Worm (Caenorhabditis elegans) whole organism, midembryonic: ENCODE data around the gene cutl-4.

Experiments used
- T22C8.4 ChIP-seq: fragments of 200-800 bp; sonication (Bioruptor generic); IDR thresholded peaks from 2 replicates; pipeline ENCODE4 v1.3.6; 2022; ENCODE audit warnings: missing genetic modification characterization, missing compliant biosample characterization
- cog-1 ChIP-seq: sonication (generic microtip); optimal IDR thresholded peaks from 2 replicates; lab custom pipeline; 2016; ENCODE audit warnings: missing genetic modification characterization, missing compliant biosample characterization
- flt-1 ChIP-seq: fragments of 200-800 bp; sonication (Bioruptor generic); IDR thresholded peaks from 2 replicates; pipeline ENCODE4 v1.3.6; 2022; ENCODE audit warnings: missing genetic modification characterization, missing compliant biosample characterization
- klf-2 ChIP-seq: fragments of 200-800 bp; sonication (Bioruptor generic); conservative IDR thresholded peaks from 2 replicates; pipeline ENCODE4 v1.3.6; 2022; ENCODE audit warnings: missing genetic modification reagents, missing genetic modification characterization, missing compliant biosample characterization
- med-1 ChIP-seq: sonication (generic microtip); optimal IDR thresholded peaks from 2 replicates; lab custom pipeline; 2017; ENCODE audit warnings: missing genetic modification characterization, mild to moderate bottlenecking, missing compliant biosample characterization, antibody characterized with exemption, missing genetic modification reagents; ENCODE audit not compliant: insufficient read depth
- ref-1 ChIP-seq: fragments of 200-800 bp; sonication (Bioruptor generic); conservative IDR thresholded peaks from 2 replicates; pipeline ENCODE4 v1.3.6; 2022; ENCODE audit warnings: missing genetic modification reagents, missing genetic modification characterization, missing compliant biosample characterization
- tab-1 ChIP-seq: fragments of 200-800 bp; sonication (Bioruptor generic); IDR thresholded peaks from 2 replicates; pipeline ENCODE4 v1.3.6; 2022; ENCODE audit warnings: missing genetic modification characterization, missing compliant biosample characterization
- ztf-23 ChIP-seq: fragments of 200-800 bp; sonication (Bioruptor generic); IDR thresholded peaks from 2 replicates; pipeline ENCODE4 v1.3.6; 2022; ENCODE audit warnings: missing genetic modification reagents, missing genetic modification characterization, missing compliant biosample characterization
- ztf-29 ChIP-seq: fragments of 200-800 bp; sonication (Bioruptor generic); IDR thresholded peaks from 2 replicates; pipeline ENCODE4 v1.3.6; 2022; ENCODE audit warnings: missing genetic modification reagents, missing genetic modification characterization, missing compliant biosample characterization

Gene cutl-4

DNA sequence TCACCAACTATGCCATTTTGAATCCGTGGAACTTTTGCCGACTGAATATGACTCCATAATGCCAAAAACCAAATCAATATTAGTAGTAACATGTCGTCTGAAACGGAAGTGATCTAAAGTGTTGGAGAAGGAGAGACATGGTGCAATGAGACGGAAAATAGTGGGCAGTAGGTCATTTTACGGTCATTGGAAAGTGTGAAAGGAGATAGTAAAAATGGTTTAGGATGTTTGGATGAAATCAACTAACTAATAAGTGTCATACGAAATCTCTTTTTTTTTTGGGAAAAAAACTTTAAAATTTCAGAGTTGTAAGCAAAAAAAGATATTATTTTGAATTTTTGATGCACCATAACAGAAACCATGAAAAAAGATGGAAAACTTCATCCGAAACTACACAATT lies at the start of gene cutl-4:
TSS of gene cutl-4 (minus strand) at position 101 of the 400 bp plus-strand sequence.
- TF ChIP-seq ztf-23 (GFP tag; lab: Robert Waterston, UW) (no peak), med-1 (no peak), cog-1 (tag; lab: Kevin White, UChicago) (no peak), ref-1 (GFP tag; lab: Robert Waterston, UW) (no peak), ztf-29 (GFP tag; lab: Robert Waterston, UW) (no peak), tab-1 (GFP tag; lab: Robert Waterston, UW) (no peak), klf-2 (GFP tag; lab: Robert Waterston, UW) (no peak), flt-1 (GFP tag; lab: Robert Waterston, UW) (no peak), T22C8.4 (no peak)

DNA sequence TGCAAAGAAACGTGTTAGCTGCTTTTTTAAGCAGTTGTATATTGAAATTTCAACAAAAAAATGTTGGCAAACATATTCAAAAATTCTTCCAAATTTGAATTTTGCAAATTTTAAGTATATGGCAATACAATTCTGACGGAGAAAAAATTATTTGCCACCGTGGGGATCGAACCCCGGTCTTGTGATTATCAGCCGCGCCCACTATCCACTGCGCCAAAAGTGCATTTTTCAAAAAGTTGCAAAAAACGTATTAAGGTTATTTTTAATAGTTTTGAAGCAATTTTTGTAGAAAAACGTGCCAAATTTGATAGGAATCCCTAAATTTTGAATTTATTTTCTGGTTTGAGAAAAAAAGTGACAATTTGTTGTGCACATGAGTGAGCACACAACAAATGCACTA lies 44.7 kb upstream of the cutl-4 start:
- no peak for TF ChIP-seq cog-1 (tag; lab: Kevin White, UChicago)
- no peak for TF ChIP-seq ref-1 (GFP tag; lab: Robert Waterston, UW)
- TF ChIP-seq tab-1 (GFP tag; lab: Robert Waterston, UW) = no peak
- TF ChIP-seq ztf-29 (GFP tag; lab: Robert Waterston, UW) = no peak
- TF ChIP-seq klf-2 (GFP tag; lab: Robert Waterston, UW) = no peak

DNA sequence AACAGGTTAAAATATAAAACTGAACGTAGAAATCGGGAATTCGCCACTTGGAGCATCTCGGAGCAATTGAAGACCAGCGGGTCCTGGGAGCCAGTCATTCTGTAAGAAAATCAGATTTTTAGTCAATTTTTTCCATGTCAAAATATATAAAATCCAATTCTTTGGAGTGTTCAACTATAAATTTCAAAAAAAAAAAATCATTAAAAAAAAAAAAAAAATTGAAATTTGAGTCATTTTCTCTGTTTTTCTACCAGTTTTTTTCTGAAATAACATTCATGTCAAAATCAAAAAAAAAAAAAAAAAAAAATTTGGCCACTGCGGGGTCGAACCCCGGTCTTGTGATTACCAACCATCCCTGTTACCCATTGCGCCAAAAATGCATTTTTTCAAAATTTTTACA lies 43.8 kb upstream of the cutl-4 start, which contains the start of gene srab-12:
TSS of gene srab-12 (minus strand) at position 101 of the 400 bp plus-strand sequence.
- TF ChIP-seq med-1 = no peak
- no peak for TF ChIP-seq klf-2 (GFP tag; lab: Robert Waterston, UW)
- TF ChIP-seq tab-1 (GFP tag; lab: Robert Waterston, UW) = no peak
- no peak for TF ChIP-seq flt-1 (GFP tag; lab: Robert Waterston, UW)

DNA sequence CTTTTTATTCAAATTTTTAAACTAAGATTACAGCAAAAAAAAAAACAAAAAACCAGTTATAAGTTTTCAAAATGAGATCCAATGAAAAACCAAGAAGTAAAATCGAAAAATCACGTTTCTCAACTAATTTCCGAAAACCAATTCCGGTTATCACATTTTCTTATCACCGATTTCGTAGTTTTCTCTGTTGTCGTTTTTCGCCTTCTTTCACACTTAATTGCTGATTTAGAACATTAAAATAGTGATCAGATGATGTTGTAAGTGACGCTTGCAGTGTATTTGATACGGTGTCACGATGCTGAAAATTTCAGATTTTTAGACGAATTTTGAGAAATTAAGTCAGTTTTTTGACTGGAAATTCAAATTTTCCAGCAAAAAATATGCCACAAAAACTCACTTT lies 40.6 kb upstream of the cutl-4 start:
- TF ChIP-seq med-1 = no peak
- TF ChIP-seq ref-1 (GFP tag; lab: Robert Waterston, UW) = no peak
- TF ChIP-seq ztf-23 (GFP tag; lab: Robert Waterston, UW) = no peak
- no peak for TF ChIP-seq cog-1 (tag; lab: Kevin White, UChicago)
- no peak for TF ChIP-seq tab-1 (GFP tag; lab: Robert Waterston, UW)
- no peak for TF ChIP-seq T22C8.4
- TF ChIP-seq ztf-29 (GFP tag; lab: Robert Waterston, UW) = no peak
- TF ChIP-seq klf-2 (GFP tag; lab: Robert Waterston, UW) = no peak
- no peak for TF ChIP-seq flt-1 (GFP tag; lab: Robert Waterston, UW)

ce11 chrV:17777624-17778023 lies 37.9 kb upstream of the cutl-4 start, which contains the start of gene C47A10.12:
C47A10.12 (plus strand) TSS chrV:17777924.
- TF ChIP-seq tab-1 (GFP tag; lab: Robert Waterston, UW) (no peak), flt-1 (GFP tag; lab: Robert Waterston, UW) (no peak)

- no peak for TF ChIP-seq ref-1 (GFP tag; lab: Robert Waterston, UW)
- TF ChIP-seq tab-1 (GFP tag; lab: Robert Waterston, UW) = no peak
- TF ChIP-seq med-1 = no peak
- TF ChIP-seq ztf-29 (GFP tag; lab: Robert Waterston, UW) = no peak
- no peak for TF ChIP-seq ztf-23 (GFP tag; lab: Robert Waterston, UW)
- no peak for TF ChIP-seq T22C8.4
- TF ChIP-seq cog-1 (tag; lab: Kevin White, UChicago) = no peak
- no peak for TF ChIP-seq flt-1 (GFP tag; lab: Robert Waterston, UW)
- TF ChIP-seq klf-2 (GFP tag; lab: Robert Waterston, UW) = no peak
Measured at ce11 chrV:17777127-17777526, 37.4 kb upstream of the cutl-4 start, which contains the start of gene ddo-1. ddo-1 (minus strand) TSS chrV:17777227.

DNA sequence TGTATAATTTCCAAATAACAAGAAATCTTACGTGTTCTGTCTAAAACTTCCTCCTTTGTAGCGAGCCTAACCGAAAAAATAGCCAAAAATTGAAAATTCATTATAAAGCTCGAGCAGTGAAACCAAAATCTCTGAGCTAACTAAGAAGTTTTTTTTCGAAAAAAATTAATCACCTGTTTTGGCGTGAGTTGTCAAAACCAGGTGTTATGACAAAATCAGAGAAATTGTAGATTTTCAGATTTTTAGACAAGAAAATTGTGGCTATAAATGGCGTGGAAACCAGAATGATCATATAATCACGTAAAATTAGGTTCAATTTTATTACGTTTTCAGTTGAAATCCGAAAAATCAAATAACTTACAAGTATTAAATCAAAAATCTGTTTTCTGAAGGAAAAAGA lies 33.4 kb upstream of the cutl-4 start, which contains the start of gene sre-21:
TSS of gene sre-21 (minus strand) at position 101 of the 400 bp plus-strand sequence.
- TF ChIP-seq tab-1 (GFP tag; lab: Robert Waterston, UW) = no peak
- no peak for TF ChIP-seq ztf-23 (GFP tag; lab: Robert Waterston, UW)
- TF ChIP-seq med-1 = no peak
- TF ChIP-seq cog-1 (tag; lab: Kevin White, UChicago) = no peak
- no peak for TF ChIP-seq T22C8.4
- no peak for TF ChIP-seq klf-2 (GFP tag; lab: Robert Waterston, UW)
- no peak for TF ChIP-seq ztf-29 (GFP tag; lab: Robert Waterston, UW)
- no peak for TF ChIP-seq flt-1 (GFP tag; lab: Robert Waterston, UW)
- no peak for TF ChIP-seq ref-1 (GFP tag; lab: Robert Waterston, UW)

DNA sequence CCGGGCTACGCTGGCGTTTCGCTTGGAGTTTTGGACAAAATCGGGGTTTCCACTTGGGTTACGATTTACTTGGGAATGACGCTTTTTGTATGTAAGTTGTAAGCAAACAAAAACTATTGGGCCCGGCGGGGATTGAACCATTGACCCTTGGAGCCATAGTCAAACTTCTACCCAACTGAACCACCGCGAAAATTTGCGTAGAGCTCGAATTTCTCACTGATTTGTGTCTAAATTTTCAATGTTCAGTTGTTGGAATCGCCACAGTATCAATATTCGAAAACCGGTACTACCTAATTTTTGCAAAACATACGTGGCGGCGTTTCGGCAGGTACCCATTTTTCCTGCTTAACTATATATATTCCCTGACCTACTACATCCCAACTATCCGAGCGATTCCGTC lies 28.1 kb upstream of the cutl-4 start:
- TF ChIP-seq T22C8.4 (no peak), ztf-29 (GFP tag; lab: Robert Waterston, UW) (no peak), med-1 (no peak), ztf-23 (GFP tag; lab: Robert Waterston, UW) (no peak), cog-1 (tag; lab: Kevin White, UChicago) (no peak), tab-1 (GFP tag; lab: Robert Waterston, UW) (no peak), flt-1 (GFP tag; lab: Robert Waterston, UW) (no peak), klf-2 (GFP tag; lab: Robert Waterston, UW) (no peak), ref-1 (GFP tag; lab: Robert Waterston, UW) (no peak)

DNA sequence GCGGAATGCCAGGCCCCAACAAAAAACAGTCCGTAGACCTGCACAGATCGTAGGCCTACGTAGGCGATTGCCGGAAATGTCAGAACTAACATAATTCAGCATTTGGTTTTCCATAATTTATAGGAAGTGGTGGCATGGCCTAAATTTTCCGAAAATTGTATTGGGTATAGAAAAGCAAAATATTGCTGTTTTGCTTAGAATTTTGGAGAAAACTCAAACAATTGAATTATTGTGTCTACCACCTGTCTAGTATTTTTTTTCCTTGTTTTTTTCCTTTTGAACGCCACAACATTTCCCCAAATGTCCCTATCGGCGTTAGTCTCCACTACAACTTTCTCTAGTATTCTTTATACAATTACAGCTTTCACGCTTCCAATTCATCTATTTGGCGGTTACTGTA lies 27.5 kb upstream of the cutl-4 start, which contains the start of gene srh-284:
TSS of gene srh-284 (plus strand) at position 301 of the 400 bp plus-strand sequence.
- TF ChIP-seq tab-1 (GFP tag; lab: Robert Waterston, UW) (no peak), cog-1 (tag; lab: Kevin White, UChicago) (no peak), ztf-23 (GFP tag; lab: Robert Waterston, UW) (no peak), flt-1 (GFP tag; lab: Robert Waterston, UW) (no peak), ref-1 (GFP tag; lab: Robert Waterston, UW) (no peak), med-1 (no peak), ztf-29 (GFP tag; lab: Robert Waterston, UW) (no peak)

DNA sequence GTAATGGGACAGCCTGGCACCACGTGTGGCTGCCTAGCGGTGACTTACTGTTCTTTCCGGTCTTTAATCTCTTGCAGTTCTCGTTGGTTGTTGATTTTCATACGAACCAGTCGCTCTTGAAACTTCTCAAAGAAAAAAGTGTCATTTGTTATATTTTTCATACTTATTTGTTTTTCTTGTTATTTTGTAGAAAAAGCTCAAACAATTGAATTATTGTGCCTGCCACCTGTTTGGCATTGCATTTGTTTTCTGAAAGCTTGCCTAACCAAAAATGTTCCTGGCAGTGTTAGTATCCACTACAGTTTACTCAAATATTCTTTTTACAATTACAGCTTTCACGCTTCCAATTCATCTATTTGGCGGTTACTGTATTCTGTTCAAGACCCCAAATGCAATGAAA lies 25.4 kb upstream of the cutl-4 start, which contains the start of the genes C47A10.16 and srh-283:
TSS of gene C47A10.16 (minus strand) at position 101 of the 400 bp plus-strand sequence.
TSS of gene srh-283 (plus strand) at position 272 of the 400 bp plus-strand sequence.
- TF ChIP-seq ztf-29 (GFP tag; lab: Robert Waterston, UW) (no peak), ztf-23 (GFP tag; lab: Robert Waterston, UW) (no peak), flt-1 (GFP tag; lab: Robert Waterston, UW) (no peak)
